Worm (Caenorhabditis elegans): ENCODE data around the gene srh-72.

DNA sequence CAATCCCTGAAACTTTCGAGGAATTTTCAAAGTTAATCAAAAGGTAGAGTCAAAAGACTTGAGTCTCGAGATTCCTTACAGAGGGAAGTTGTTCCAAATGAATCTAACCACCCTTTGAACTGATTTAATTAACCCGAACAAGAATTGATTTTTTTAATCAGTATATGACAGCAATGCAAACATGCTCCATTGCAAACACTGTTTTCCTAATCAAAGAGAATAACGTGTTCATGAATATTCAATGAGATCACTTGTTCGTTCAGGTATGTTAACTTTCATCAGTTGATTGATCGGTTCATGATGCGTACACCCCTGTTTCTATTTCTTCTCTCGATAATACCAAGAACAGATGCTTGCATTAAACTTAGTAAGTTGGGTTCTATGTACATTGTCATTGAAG, 14.7 kb downstream of the srh-72 start, which contains the start of gene C08E3.14:
- TF ChIP-seq ref-1 (GFP tag; conservative IDR thresholded peaks at IDR 0.05): no peak
- TF ChIP-seq tab-1 (GFP tag; IDR thresholded peaks at IDR 0.05): no peak
- TF ChIP-seq cog-1 (tag; optimal IDR thresholded peaks at IDR 0.05): no peak

All from whole organism, midembryonic.